Fruit fly (Drosophila melanogaster) whole organism, larva: ENCODE measurements around the gene ldbr.

Experiments used
- noc ChIP-seq: fragments of 200-800 bp; sonication (Bioruptor generic); optimal IDR thresholded peaks from 3 replicates; lab custom pipeline; 2019; ENCODE audit warnings: missing biosample characterization, mild to moderate bottlenecking, missing genetic modification characterization, moderate library complexity

The ldbr gene

DNA sequence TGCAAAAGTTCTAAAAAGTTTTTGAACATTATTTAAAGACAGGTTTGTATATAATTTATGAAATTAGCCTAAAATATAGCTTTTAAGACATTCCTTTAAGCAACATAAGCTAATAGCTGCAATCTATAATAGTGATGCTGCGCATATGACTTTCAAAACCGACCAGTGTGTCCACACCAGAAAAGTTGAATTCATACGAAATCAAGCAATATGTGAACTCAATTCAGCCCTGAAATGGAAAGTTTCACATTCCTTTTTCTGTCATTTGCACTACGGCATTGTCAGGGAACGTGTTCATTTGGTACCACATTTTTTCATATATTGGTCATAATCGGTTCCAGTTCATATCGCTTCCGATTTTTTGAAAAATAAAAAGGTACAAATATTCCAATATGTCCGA lies 12.7 kb upstream of the ldbr start, which contains the start of gene fan:
Gene fan, plus strand, starts transcription at position 247 of the 400 bp plus-strand sequence.
- TF ChIP-seq noc (tag; lab: Kevin White, UChicago), result no peak

DNA sequence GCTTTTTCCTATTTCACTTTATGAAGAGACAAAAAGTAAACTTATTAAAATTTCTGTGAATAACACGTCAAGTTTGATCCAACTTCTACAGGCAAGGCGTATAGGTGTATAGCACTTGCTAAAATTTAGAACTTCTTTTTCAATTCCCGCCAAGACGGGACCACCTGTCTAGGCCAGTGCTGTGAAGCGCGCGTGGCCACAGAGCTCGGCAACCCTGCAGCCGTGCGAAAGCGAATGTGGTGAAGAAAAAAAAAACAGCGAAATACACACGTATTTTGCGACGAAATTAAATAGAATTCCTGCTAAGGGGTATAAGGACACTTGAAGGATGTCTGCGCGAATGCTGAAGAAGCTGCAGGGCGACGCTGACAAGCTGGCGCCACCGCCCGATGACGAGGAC lies 11.5 kb upstream of the ldbr start, which contains the start of gene Nulp1:
Gene Nulp1, plus strand, starts transcription at position 198 of the 400 bp plus-strand sequence.
- no peak for TF ChIP-seq noc (tag; lab: Kevin White, UChicago)

- peak; percentile 76 for TF ChIP-seq noc (tag; lab: Kevin White, UChicago)
Observed at dm6 chr3L:8115864-8116528, 5.6 kb upstream of the ldbr start, which contains the start of the genes Arp3 and msk. TSS of gene Arp3 (minus strand) at chr3L:8115902. TSS of gene msk (plus strand) at chr3L:8116179.

dm6 chr3L:8116809-8117208 lies 4.8 kb upstream of the ldbr start:
- TF ChIP-seq noc (tag; lab: Kevin White, UChicago), result no peak

dm6 chr3L:8124481-8125359 lies 3.1 kb downstream of the ldbr start, which contains the start of the genes CG7550 and mRpL36:
TSS of gene CG7550 (minus strand) at chr3L:8124531.
TSS of gene mRpL36 (minus strand) at chr3L:8125132.
- TF ChIP-seq noc (tag; lab: Kevin White, UChicago), result no peak

DNA sequence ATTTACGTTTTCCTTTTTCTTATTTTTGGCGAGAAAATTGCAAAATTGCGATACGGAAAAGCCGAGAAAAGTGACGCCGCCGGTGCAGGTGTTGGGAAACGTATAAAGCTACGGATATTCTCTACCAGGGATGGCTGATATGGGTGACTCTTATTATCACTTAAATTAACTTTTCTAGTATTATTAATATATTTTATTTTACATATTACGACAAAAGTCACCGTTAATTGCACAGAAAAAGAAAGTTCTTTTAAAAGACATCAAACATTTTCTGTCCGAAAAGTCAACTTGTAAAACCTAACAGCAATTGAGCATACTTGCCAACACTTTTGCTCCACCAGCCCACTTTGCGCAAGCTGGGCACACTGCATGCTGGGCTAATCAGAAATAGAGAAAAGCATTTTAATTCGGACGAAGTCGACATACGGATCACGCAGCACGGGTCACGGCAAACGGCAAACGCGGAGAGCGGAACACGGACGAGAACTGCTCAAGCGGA lies 6.1 kb downstream of the ldbr start, which contains the start of the genes Cds and Uba2:
Gene Cds, plus strand, starts transcription at position 51 of the 499 bp plus-strand sequence.
Gene Uba2, minus strand, starts transcription at position 107 of the 499 bp plus-strand sequence.
- TF ChIP-seq noc (tag; lab: Kevin White, UChicago), result peak; percentile 93

DNA sequence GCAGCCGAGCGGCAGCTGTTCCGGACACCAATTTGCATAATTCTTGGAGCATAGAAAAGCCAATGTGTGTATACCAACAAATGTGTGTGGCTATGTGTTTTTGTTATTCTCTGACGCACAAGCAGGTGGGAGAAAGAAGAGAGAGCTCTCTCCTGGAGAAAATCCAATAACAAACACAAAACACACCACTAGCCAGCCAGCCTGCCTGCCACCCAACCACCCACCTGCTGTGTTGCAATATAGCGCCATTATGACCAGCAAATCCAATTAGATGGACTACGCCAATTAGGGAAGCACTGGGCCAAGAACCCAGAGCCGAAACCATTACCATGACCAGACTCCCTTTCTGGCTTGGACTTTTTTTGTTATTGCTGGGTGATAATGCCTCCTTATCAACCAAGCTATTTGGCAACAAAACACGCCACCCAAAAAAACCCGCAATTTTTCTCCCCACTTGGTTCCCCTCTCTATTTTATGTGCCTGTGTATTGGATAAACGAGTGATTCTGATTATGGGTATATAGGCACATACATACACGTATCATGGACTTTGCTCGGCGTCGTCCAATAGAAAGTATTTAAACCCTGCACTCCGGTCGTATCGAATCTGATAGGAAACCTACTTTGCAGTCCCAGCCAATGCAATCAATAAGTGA lies 6.9 kb downstream of the ldbr start:
- peak; percentile 60 for TF ChIP-seq noc (tag; lab: Kevin White, UChicago)

DNA sequence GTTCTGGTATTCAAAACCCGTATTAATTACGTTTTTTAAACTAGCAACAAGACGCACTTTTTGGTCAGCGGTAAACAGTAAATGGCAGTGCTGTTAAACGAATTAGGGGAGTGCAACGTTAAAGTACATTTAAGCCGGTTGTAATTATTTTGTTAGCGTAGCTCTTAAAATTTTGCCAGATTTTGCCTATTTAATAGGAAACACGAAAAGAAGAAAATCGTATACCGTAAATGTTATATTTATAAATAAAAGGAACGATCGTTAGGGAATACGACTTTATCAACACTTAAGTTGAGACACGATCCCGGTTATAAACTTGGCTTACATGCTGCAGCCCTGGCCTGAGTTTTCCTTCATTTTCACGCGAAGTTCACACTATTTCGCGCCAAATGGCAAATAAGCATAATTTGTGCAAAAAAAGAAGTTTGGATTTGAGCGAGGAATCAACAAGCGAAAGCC lies 15.8 kb downstream of the ldbr start, which contains the start of the genes Setx and mus301:
Gene Setx, minus strand, starts transcription at position 51 of the 459 bp plus-strand sequence.
Gene mus301, plus strand, starts transcription at position 361 of the 459 bp plus-strand sequence.
- TF ChIP-seq noc (tag; lab: Kevin White, UChicago), result no peak

DNA sequence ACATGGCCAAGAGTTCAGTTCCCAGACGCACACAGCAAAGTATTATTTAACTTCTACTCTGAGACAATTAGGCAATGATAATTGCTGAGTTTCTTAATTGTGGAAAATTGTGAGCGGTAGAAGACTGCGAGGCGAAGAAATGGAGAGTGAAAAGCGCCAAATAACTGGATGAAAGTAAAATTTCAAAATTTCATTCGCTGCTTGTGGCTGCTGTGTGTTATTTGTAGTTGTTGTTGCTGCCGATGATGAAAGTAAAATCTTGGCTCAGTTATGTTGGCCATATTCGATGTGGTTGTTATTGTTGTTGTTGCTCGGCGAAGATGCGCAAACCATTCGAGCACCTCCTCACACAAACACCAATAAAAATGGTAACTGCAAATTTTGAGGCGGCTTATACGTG lies 28.7 kb downstream of the ldbr start:
- no peak for TF ChIP-seq noc (tag; lab: Kevin White, UChicago)

- TF ChIP-seq noc (tag; lab: Kevin White, UChicago), result no peak
Observed at dm6 chr3L:8150812-8151211, 29.2 kb downstream of the ldbr start.

DNA sequence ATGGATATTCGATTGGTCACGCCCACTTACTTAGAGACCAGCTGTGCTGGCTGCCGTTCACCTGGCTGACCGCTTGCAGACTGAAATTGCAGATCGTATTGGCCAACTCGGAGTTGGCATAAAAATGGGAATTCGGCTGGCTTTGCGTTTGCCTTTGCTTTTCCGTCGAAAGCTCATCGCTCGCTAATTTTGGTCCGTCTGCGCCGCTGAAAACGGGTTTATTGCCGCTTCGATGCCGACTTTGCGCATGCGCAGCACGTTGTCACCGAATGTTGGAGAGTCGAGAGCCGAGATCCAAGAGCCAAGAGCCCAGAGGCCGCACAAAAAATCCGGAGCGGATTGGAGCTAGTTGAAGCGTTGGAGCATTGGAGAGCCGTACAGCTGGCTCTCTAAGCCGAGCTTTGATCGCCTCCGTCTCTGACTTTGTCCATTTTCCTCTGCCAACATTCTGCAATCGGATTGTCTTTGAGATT lies 30.1 kb downstream of the ldbr start, which contains the start of gene CG13676:
Gene CG13676, minus strand, starts transcription at position 87 of the 473 bp plus-strand sequence.
- TF ChIP-seq noc (tag; lab: Kevin White, UChicago), result peak; percentile 3

dm6 chr3L:8153206-8153996 lies 31.8 kb downstream of the ldbr start:
- TF ChIP-seq noc (tag; lab: Kevin White, UChicago), result no peak

dm6 chr3L:8154544-8154943 lies 32.9 kb downstream of the ldbr start:
- TF ChIP-seq noc (tag; lab: Kevin White, UChicago), result no peak

- no peak for TF ChIP-seq noc (tag; lab: Kevin White, UChicago)
Observed at dm6 chr3L:8155324-8155723, 33.7 kb downstream of the ldbr start.
